Fruit fly (Drosophila melanogaster) whole organism, adult: ENCODE results near the gene Slh.

Source experiments
- CG11617 ChIP-seq: fragments of 200-800 bp; sonication (Bioruptor generic); optimal IDR thresholded peaks from 2 replicates; lab custom pipeline; 2017; ENCODE audit warnings: mild to moderate bottlenecking, missing biosample characterization, missing genetic modification reagents, missing genetic modification characterization
- CG12768 ChIP-seq: fragments of 200-800 bp; sonication (Bioruptor generic); optimal IDR thresholded peaks from 2 replicates; lab custom pipeline; 2017; ENCODE audit warnings: missing biosample characterization, missing genetic modification characterization, mild to moderate bottlenecking, moderate library complexity, missing genetic modification reagents
- CG14711 ChIP-seq: fragments of 200-800 bp; sonication (Bioruptor generic); optimal IDR thresholded peaks from 2 replicates; lab custom pipeline; 2018; ENCODE audit warnings: missing biosample characterization, mild to moderate bottlenecking, missing genetic modification characterization, moderate library complexity
- CG1620 ChIP-seq: fragments of 200-800 bp; sonication (Bioruptor generic); optimal IDR thresholded peaks from 2 replicates; lab custom pipeline; 2016; ENCODE audit warnings: missing biosample characterization, missing genetic modification characterization
- CG33017 ChIP-seq: fragments of 200-800 bp; sonication (Bioruptor generic); optimal IDR thresholded peaks from 2 replicates; lab custom pipeline; 2018; ENCODE audit warnings: missing biosample characterization, mild to moderate bottlenecking, missing genetic modification characterization, moderate library complexity
- CG5204 ChIP-seq: fragments of 200-800 bp; sonication (Bioruptor generic); optimal IDR thresholded peaks from 2 replicates; lab custom pipeline; 2016; ENCODE audit warnings: missing biosample characterization, missing genetic modification characterization
- CG7045 ChIP-seq: fragments of 200-800 bp; sonication (Bioruptor generic); optimal IDR thresholded peaks from 2 replicates; lab custom pipeline; 2017; ENCODE audit warnings: missing biosample characterization, mild to moderate bottlenecking, missing genetic modification characterization
- CG7101 ChIP-seq: fragments of 200-800 bp; sonication (Bioruptor generic); optimal IDR thresholded peaks from 2 replicates; lab custom pipeline; 2018; ENCODE audit warnings: missing biosample characterization, mild to moderate bottlenecking, missing genetic modification characterization, moderate library complexity
- Clk ChIP-seq: fragments of 200-800 bp; sonication (Bioruptor generic); optimal IDR thresholded peaks from 2 replicates; lab custom pipeline; 2017; ENCODE audit warnings: missing biosample characterization, missing genetic modification characterization
- Crg-1 ChIP-seq: fragments of 200-800 bp; sonication (Bioruptor generic); optimal IDR thresholded peaks from 2 replicates; lab custom pipeline; 2016; ENCODE audit warnings: missing biosample characterization, missing genetic modification characterization
- Hr96 ChIP-seq: fragments of 200-800 bp; sonication (Bioruptor generic); optimal IDR thresholded peaks from 2 replicates; lab custom pipeline; 2016; ENCODE audit warnings: missing biosample characterization, missing genetic modification characterization
- Mnt ChIP-seq: fragments of 200-800 bp; sonication (Bioruptor generic); optimal IDR thresholded peaks from 2 replicates; lab custom pipeline; 2016; ENCODE audit warnings: missing biosample characterization, mild to moderate bottlenecking, missing genetic modification characterization
- bab1 ChIP-seq: fragments of 200-800 bp; sonication (Bioruptor generic); optimal IDR thresholded peaks from 3 replicates; lab custom pipeline; 2019; ENCODE audit warnings: missing biosample characterization, mild to moderate bottlenecking, missing genetic modification characterization, moderate library complexity
- cic ChIP-seq: fragments of 200-800 bp; sonication (Bioruptor generic); optimal IDR thresholded peaks from 2 replicates; lab custom pipeline; 2017; ENCODE audit warnings: missing biosample characterization, mild to moderate bottlenecking, missing genetic modification characterization, moderate library complexity
- cnc ChIP-seq, 2 experiments: fragments of >200 bp; optimal IDR thresholded peaks; 2 replicates each; lab custom pipeline; 2017
- kay ChIP-seq: fragments of 200-800 bp; sonication (Bioruptor generic); peaks from one replicate; lab custom pipeline; 2016; ENCODE audit warnings: missing biosample characterization, missing genetic modification characterization, borderline replicate concordance
- ovo ChIP-seq: fragments of 200-800 bp; sonication (Bioruptor generic); optimal IDR thresholded peaks from 2 replicates; lab custom pipeline; 2016; ENCODE audit warnings: missing biosample characterization, missing genetic modification characterization
- pad ChIP-seq: fragments of 200-800 bp; sonication (Bioruptor generic); optimal IDR thresholded peaks from 3 replicates; lab custom pipeline; 2017; ENCODE audit warnings: missing biosample characterization, missing genetic modification characterization, mild to moderate bottlenecking, moderate library complexity, missing genetic modification reagents
- tj ChIP-seq: fragments of 200-800 bp; sonication (Bioruptor generic); optimal IDR thresholded peaks from 3 replicates; lab custom pipeline; 2017; ENCODE audit warnings: missing biosample characterization, mild to moderate bottlenecking, missing genetic modification characterization, moderate library complexity
- toe ChIP-seq: fragments of 200-800 bp; sonication (Bioruptor generic); optimal IDR thresholded peaks from 2 replicates; lab custom pipeline; 2016; ENCODE audit warnings: missing biosample characterization, missing genetic modification characterization

The Slh gene

DNA sequence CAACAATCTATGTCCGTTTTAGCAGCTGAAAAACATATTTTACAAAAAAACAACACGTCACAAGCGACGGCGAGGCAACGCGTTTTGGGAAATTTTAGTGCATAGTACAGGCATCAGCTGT lies at the start of gene Slh:
Gene Slh, minus strand, starts transcription at position 101 of the 121 bp plus-strand sequence.
- TF ChIP-seq CG5204 (GFP tag; lab: Kevin White, UChicago), result no peak
- TF ChIP-seq CG12768 (GFP tag; lab: Kevin White, UChicago), result no peak
- TF ChIP-seq ovo (GFP tag; lab: Kevin White, UChicago), result no peak
- TF ChIP-seq tj (GFP tag; lab: Kevin White, UChicago), result no peak
- TF ChIP-seq Hr96 (GFP tag; lab: Kevin White, UChicago), result no peak
- no peak for TF ChIP-seq pad (GFP tag; lab: Kevin White, UChicago)
- no peak for TF ChIP-seq Crg-1 (GFP tag; lab: Kevin White, UChicago)
- no peak for TF ChIP-seq CG7101
- no peak for TF ChIP-seq CG11617 (GFP tag; lab: Kevin White, UChicago)
- no peak for TF ChIP-seq CG7045 (GFP tag; lab: Kevin White, UChicago)
- TF ChIP-seq toe (GFP tag; lab: Kevin White, UChicago), result no peak
- no peak for TF ChIP-seq bab1 (GFP tag; lab: Kevin White, UChicago)

DNA sequence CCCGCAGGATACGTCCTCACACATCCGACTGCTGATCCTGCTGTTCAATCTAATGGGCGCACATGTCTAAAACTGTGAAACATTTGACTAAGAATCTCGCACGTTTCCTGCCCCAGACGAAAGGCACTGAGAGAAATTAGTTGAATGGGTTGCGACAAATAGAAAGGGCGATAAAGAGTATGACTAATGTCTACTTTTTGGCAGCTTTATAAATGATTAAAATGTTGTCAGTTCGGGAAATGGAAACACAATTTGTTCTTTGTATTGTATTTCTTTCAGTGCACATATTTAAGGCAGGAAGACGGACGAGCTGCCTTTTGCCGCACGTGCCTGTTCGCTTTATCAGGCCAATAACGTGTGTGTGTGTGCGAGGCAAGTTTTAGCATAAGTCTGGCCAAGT lies 35.6 kb upstream of the Slh start:
- TF ChIP-seq kay (GFP tag; lab: Kevin White, UChicago), result no peak
- no peak for TF ChIP-seq CG11617 (GFP tag; lab: Kevin White, UChicago)
- no peak for TF ChIP-seq pad (GFP tag; lab: Kevin White, UChicago)
- TF ChIP-seq toe (GFP tag; lab: Kevin White, UChicago), result no peak
- TF ChIP-seq cic (GFP tag; lab: Kevin White, UChicago), result no peak

DNA sequence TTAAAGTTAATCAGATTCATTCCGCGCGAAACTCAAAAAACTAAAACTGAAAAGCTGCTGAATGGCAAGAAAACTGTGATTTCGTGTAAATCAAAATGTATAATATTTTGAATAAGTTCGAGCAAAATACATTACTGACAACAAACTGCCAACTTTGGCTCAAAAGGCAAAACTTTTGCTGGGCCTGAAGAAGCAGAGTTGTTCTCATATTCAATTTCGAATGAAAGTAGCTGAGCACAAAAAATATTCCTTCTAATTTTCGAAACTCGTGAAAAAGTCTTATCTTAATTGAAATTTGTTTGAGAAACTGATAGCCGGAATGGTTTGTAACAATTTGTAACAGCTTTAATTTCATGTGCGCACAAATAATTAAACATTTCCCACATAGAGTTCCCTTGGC lies 25.5 kb upstream of the Slh start, which contains the start of gene CG3528:
Gene CG3528, minus strand, starts transcription at position 101 of the 400 bp plus-strand sequence.
- TF ChIP-seq CG5204 (GFP tag; lab: Kevin White, UChicago), result no peak
- TF ChIP-seq CG7101, result no peak
- TF ChIP-seq cic (GFP tag; lab: Kevin White, UChicago), result no peak
- no peak for TF ChIP-seq pad (GFP tag; lab: Kevin White, UChicago)
- TF ChIP-seq bab1 (GFP tag; lab: Kevin White, UChicago), result no peak
- TF ChIP-seq CG7045 (GFP tag; lab: Kevin White, UChicago), result no peak
- no peak for TF ChIP-seq ovo (GFP tag; lab: Kevin White, UChicago)
- no peak for TF ChIP-seq CG12768 (GFP tag; lab: Kevin White, UChicago)
- TF ChIP-seq CG1620 (GFP tag; lab: Kevin White, UChicago), result no peak
- TF ChIP-seq kay (GFP tag; lab: Kevin White, UChicago), result no peak
- TF ChIP-seq Crg-1 (GFP tag; lab: Kevin White, UChicago), result no peak
- no peak for TF ChIP-seq CG33017
- no peak for TF ChIP-seq Hr96 (GFP tag; lab: Kevin White, UChicago)
- no peak for TF ChIP-seq toe (GFP tag; lab: Kevin White, UChicago)
- no peak for TF ChIP-seq Mnt
- no peak for TF ChIP-seq CG14711
- TF ChIP-seq CG11617 (GFP tag; lab: Kevin White, UChicago), result no peak
- TF ChIP-seq cnc (optimal IDR thresholded peaks at IDR 0.05; lab: Kevin White, UChicago), result no peak
- no peak for TF ChIP-seq tj (GFP tag; lab: Kevin White, UChicago)

DNA sequence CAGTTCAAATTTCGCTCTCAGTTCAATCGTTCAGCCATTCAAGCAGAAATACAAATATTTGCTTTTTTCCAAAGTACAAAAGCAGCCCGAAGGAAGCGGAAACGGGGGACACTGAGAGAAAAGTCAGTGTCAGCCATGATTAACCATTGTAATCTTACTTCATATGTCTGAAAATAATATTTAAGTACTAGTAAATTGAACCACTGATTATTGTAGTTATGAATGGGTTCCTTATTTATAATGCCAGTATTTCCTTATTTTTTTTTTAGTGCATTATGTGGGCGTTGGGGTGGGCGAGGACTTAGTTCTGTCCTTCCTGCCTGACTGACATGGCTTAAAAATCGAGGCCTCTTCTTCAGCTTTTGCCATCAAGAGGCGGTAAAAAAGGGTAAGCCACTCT lies 9.4 kb upstream of the Slh start:
- TF ChIP-seq kay (GFP tag; lab: Kevin White, UChicago), result no peak

DNA sequence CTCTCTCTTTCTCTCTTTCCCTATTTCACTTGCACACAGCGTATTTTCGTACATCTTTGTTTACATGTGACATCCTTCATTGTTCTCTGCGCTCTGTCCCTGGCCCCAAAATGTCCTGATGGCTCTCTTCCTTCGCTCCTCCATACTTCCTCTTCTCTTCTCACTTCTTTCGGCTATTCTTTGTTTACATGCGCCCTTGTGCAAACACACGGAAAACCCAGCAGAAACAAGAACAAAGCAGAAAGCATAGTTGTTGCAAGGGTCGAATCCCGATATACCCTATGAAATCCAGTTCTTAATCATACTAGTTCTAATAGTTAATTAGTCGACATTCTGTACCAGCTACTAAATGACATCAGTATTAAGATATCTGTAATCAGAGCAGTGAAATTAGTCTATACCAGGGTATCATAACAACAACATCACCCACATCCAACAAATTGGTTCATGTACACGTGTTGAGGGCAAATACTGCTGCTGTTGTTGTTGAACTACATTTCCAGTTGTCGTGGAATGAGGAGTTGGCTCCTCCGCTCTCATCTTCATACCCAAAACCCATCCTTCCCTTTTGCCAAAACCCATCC lies 2.1 kb upstream of the Slh start:
- TF ChIP-seq CG7101, result no peak
- TF ChIP-seq CG14711, result no peak
- TF ChIP-seq CG1620 (GFP tag; lab: Kevin White, UChicago), result no peak
- no peak for TF ChIP-seq Hr96 (GFP tag; lab: Kevin White, UChicago)
- no peak for TF ChIP-seq Clk (GFP tag; lab: Kevin White, UChicago)
- TF ChIP-seq Mnt, result no peak
- no peak for TF ChIP-seq CG11617 (GFP tag; lab: Kevin White, UChicago)
- no peak for TF ChIP-seq CG33017

DNA sequence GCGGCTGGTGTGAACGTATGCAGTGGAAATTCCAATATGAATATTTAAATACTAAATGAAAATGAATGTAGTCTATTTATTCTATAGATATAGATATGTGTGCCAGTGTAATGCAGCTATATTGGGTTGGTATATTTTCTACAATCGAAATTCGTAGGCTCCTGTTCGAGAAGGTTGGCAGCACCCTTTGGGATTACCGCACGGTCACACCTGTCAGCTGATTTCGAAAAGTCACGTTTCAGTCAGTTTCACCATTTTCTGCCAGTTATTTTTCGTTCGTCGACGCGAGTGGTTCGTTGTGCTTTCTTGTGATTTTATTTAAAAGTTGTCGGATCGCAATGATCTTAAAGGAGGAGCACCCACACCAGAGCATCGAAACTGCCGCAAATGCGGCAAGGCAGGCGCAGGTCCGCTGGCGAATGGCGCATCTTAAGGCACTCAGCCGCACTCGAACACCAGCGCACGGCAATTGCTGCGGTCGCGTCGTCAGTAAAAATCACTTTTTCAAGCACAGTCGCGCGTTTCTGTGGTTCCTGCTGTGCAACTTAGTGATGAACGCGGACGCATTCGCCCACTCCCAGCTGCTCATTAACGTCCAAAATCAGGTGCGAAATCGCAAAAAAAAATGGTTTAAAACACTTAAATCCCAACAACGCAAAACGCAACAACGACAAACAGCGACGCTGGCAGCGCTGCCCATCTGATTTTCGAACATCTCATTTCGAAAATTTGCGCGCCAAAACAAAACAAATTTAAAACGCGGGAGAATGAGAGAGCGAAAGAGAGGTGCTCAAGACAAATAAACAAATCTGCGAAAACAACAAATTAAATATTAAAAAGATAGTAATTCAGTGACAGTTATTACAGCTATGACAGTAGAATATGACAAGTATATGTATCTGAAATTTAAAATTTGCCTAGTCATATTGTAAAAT lies 488 bp upstream of the Slh start, which contains the start of gene oaf:
Gene oaf, plus strand, starts transcription at position 264 of the 935 bp plus-strand sequence.
- no peak for TF ChIP-seq cnc (optimal IDR thresholded peaks at IDR 0.05; lab: Kevin White, UChicago)
- no peak for TF ChIP-seq CG5204 (GFP tag; lab: Kevin White, UChicago)
- no peak for TF ChIP-seq kay (GFP tag; lab: Kevin White, UChicago)
- peak; percentile 95 for TF ChIP-seq cic (GFP tag; lab: Kevin White, UChicago)
- no peak for TF ChIP-seq pad (GFP tag; lab: Kevin White, UChicago)
- peak; percentile 30 for TF ChIP-seq tj (GFP tag; lab: Kevin White, UChicago)
- peak; percentile 48 for TF ChIP-seq CG11617 (GFP tag; lab: Kevin White, UChicago)
- TF ChIP-seq CG33017, result no peak
- peak; percentile 40 for TF ChIP-seq Crg-1 (GFP tag; lab: Kevin White, UChicago)
- no peak for TF ChIP-seq CG7045 (GFP tag; lab: Kevin White, UChicago)
- TF ChIP-seq Mnt, result peak; percentile 72
- TF ChIP-seq Clk (GFP tag; lab: Kevin White, UChicago), result peak; percentile 75
- peak; percentile 28 for TF ChIP-seq ovo (GFP tag; lab: Kevin White, UChicago)
- peak; percentile 38 for TF ChIP-seq CG14711
- peak; percentile 57 for TF ChIP-seq CG7101
- peak; percentile 54 for TF ChIP-seq Hr96 (GFP tag; lab: Kevin White, UChicago)
- TF ChIP-seq bab1 (GFP tag; lab: Kevin White, UChicago), result peak; percentile 78
- TF ChIP-seq CG1620 (GFP tag; lab: Kevin White, UChicago), result peak; percentile 70
- peak; percentile 11 for TF ChIP-seq CG12768 (GFP tag; lab: Kevin White, UChicago)
- peak; percentile 64 for TF ChIP-seq toe (GFP tag; lab: Kevin White, UChicago)
